Worm (Caenorhabditis elegans): ENCODE data around the gene srv-6.

srv-6 gene

ce11 chrX:4209131-4209530, 47.7 kb upstream of the srv-6 start (continued):
- TF ChIP-seq ceh-9 (tag; optimal IDR thresholded peaks at IDR 0.05) (peak; percentile 95), mdl-1 (tag; optimal IDR thresholded peaks at IDR 0.05) (peak; percentile 73), ZK546.5 (tag; optimal IDR thresholded peaks at IDR 0.05) (peak; percentile 62), egl-5 (tag; optimal IDR thresholded peaks at IDR 0.05) (peak; percentile 99), tbx-2 (tag; optimal IDR thresholded peaks at IDR 0.05) (peak; percentile 99), nhr-25 (tag; optimal IDR thresholded peaks at IDR 0.05) (peak; percentile 98), skn-1 (tag; optimal IDR thresholded peaks at IDR 0.05) (peak; percentile 93), nhr-28 (tag; optimal IDR thresholded peaks at IDR 0.05) (peak; percentile 87), pqm-1 (tag; optimal IDR thresholded peaks at IDR 0.05) (peak; percentile 82), elt-1 (tag; optimal IDR thresholded peaks at IDR 0.05) (peak; percentile 88), ceh-28 (tag; optimal IDR thresholded peaks at IDR 0.05) (peak; percentile 100), unc-39 (tag; optimal IDR thresholded peaks at IDR 0.05) (no peak), elt-2 (tag; optimal IDR thresholded peaks at IDR 0.05) (peak; percentile 86), unc-62 (GFP tag; optimal IDR thresholded peaks at IDR 0.05) (peak; percentile 97), ztf-4 (tag; optimal IDR thresholded peaks at IDR 0.05) (peak; percentile 94)

- TF ChIP-seq elt-1 (tag; optimal IDR thresholded peaks at IDR 0.05) (no peak), snpc-4 (tag; optimal IDR thresholded peaks at IDR 0.05) (peak; percentile 7), nhr-43 (tag; optimal IDR thresholded peaks at IDR 0.05; ENCODE audit: poor library complexity, severe bottlenecking) (peak; percentile 38), egl-27 (tag; optimal IDR thresholded peaks at IDR 0.05) (no peak), daf-12 (tag; optimal IDR thresholded peaks at IDR 0.05) (no peak), nhr-23 (tag; optimal IDR thresholded peaks at IDR 0.05) (peak; percentile 52), nhr-77 (tag; optimal IDR thresholded peaks at IDR 0.05) (no peak), hmg-11 (tag; optimal IDR thresholded peaks at IDR 0.05) (peak; percentile 37), nfya-1 (tag; optimal IDR thresholded peaks at IDR 0.05; ENCODE audit: insufficient read depth) (peak; percentile 63), ceh-28 (tag; optimal IDR thresholded peaks at IDR 0.05) (no peak), pha-4 (tag; optimal IDR thresholded peaks at IDR 0.05) (peak; percentile 15), ceh-16 (tag; optimal IDR thresholded peaks at IDR 0.05) (no peak), ceh-82 (tag; optimal IDR thresholded peaks at IDR 0.05) (no peak)
These were observed 42.2 kb upstream of the srv-6 start for ce11 chrX:4214643-4215042.

DNA sequence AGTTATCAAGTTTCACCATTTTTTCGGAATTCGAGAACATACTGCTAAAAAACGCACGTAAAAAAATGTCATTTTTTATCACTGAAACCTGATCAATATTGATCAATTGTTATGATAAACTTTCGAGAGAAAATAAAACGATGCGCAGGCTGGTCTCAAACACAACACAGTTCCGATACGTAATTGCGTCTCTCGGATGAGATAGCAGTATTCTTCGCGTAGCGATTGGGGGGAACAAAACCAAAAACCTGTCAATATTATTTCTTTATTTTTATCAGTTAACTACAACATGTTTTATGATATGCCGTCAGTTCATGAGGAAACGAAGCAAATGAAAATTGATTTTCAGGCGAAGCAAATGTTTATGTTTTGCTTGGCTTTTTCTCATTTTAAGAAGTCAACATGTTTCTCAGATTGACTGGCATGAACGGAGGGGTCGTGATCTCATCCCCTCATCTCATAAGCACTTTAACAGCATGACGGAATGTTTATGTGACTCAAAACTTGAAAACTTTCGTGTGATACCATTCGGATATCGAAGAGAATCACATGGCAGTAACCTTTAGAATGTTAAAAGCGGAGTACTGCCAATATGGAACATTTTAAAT, 41.3 kb upstream of the srv-6 start:
- TF ChIP-seq nhr-23 (tag; optimal IDR thresholded peaks at IDR 0.05) = peak; percentile 32
- TF ChIP-seq nhr-76 (tag; optimal IDR thresholded peaks at IDR 0.05) = no peak
- TF ChIP-seq lsy-12 (tag; optimal IDR thresholded peaks at IDR 0.05) = no peak
- TF ChIP-seq aly-2 (tag; optimal IDR thresholded peaks at IDR 0.05) = no peak
- no peak for TF ChIP-seq snpc-4 (tag; optimal IDR thresholded peaks at IDR 0.05)
- TF ChIP-seq lin-15B (tag; optimal IDR thresholded peaks at IDR 0.05) = no peak
- TF ChIP-seq fos-1 (tag; optimal IDR thresholded peaks at IDR 0.05) = no peak
- no peak for TF ChIP-seq fkh-2 (tag; optimal IDR thresholded peaks at IDR 0.05)
- TF ChIP-seq ZK546.5 (tag; optimal IDR thresholded peaks at IDR 0.05) = no peak
- no peak for TF ChIP-seq sea-2 (GFP tag; optimal IDR thresholded peaks at IDR 0.05)
- no peak for TF ChIP-seq nhr-25 (tag; optimal IDR thresholded peaks at IDR 0.05)
- no peak for TF ChIP-seq mml-1 (tag; optimal IDR thresholded peaks at IDR 0.05)
- TF ChIP-seq ama-1 (optimal IDR thresholded peaks at IDR 0.05) = no peak
- peak; percentile 22 for TF ChIP-seq pha-4 (tag; optimal IDR thresholded peaks at IDR 0.05)
- no peak for TF ChIP-seq ztf-4 (tag; optimal IDR thresholded peaks at IDR 0.05)
- no peak for TF ChIP-seq lin-39 (tag; optimal IDR thresholded peaks at IDR 0.05)
- peak; percentile 11 for TF ChIP-seq egl-5 (tag; optimal IDR thresholded peaks at IDR 0.05)
- no peak for TF ChIP-seq ztf-11 (tag; optimal IDR thresholded peaks at IDR 0.05)
- TF ChIP-seq pqm-1 (tag; optimal IDR thresholded peaks at IDR 0.05) = peak; percentile 46
- no peak for TF ChIP-seq R02D3.7 (tag; optimal IDR thresholded peaks at IDR 0.05)
- no peak for TF ChIP-seq mdl-1 (tag; optimal IDR thresholded peaks at IDR 0.05)
- no peak for TF ChIP-seq daf-12 (tag; optimal IDR thresholded peaks at IDR 0.05)
- TF ChIP-seq tbx-2 (tag; optimal IDR thresholded peaks at IDR 0.05) = no peak
- TF ChIP-seq nhr-77 (tag; optimal IDR thresholded peaks at IDR 0.05) = no peak
- TF ChIP-seq fkh-10 (GFP tag; optimal IDR thresholded peaks at IDR 0.05) = no peak
- peak; percentile 16 for TF ChIP-seq ceh-28 (tag; optimal IDR thresholded peaks at IDR 0.05)
- no peak for TF ChIP-seq nhr-43 (tag; optimal IDR thresholded peaks at IDR 0.05; ENCODE audit: poor library complexity, severe bottlenecking)
- TF ChIP-seq elt-3 (tag; optimal IDR thresholded peaks at IDR 0.05) = no peak
- TF ChIP-seq elt-1 (tag; optimal IDR thresholded peaks at IDR 0.05) = no peak
- no peak for TF ChIP-seq hmg-11 (tag; optimal IDR thresholded peaks at IDR 0.05)
- peak; percentile 85 for TF ChIP-seq elt-2 (tag; optimal IDR thresholded peaks at IDR 0.05)
- TF ChIP-seq nhr-11 (tag; optimal IDR thresholded peaks at IDR 0.05) = no peak
- no peak for TF ChIP-seq ceh-16 (tag; optimal IDR thresholded peaks at IDR 0.05)
- TF ChIP-seq nhr-67 (tag; optimal IDR thresholded peaks at IDR 0.05) = no peak
- TF ChIP-seq nhr-237 (tag; optimal IDR thresholded peaks at IDR 0.05) = no peak
- no peak for TF ChIP-seq ceh-82 (tag; optimal IDR thresholded peaks at IDR 0.05)
- TF ChIP-seq nhr-28 (tag; optimal IDR thresholded peaks at IDR 0.05) = no peak

All from whole organism, L3 larva.